Fruit fly (Drosophila melanogaster) S2 (cell line): Measurements from ENCODE around the gene CG11286.

Experiments
- CG8478 ChIP-seq: fragments of >200 bp; optimal IDR thresholded peaks from 2 replicates; lab custom pipeline; 2018
- CTCF ChIP-seq, 2 experiments: fragments of >200 bp; optimal IDR thresholded peaks; 2 replicates each; lab custom pipeline; 2018

DNA sequence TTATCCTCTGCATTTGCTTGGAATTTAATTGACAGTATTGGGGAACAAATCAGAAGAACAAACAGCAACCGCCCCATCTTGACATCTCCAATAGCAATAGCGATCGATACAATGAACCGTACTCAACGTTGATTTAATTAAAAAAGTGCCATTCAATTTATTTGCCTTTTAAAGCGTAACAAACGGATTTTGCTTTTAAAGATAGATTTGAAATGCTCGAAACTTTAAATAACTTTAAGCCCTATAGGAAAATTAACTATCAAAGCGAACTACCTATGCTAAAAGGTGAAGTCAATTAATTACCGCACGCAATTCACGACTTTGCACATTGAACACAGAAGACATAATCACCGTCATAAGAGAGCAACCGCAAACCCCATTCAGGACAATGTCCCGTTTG is 32.1 kb downstream of the CG11286 start, which contains the start of gene CG43254:
- TF ChIP-seq CTCF (optimal IDR thresholded peaks at IDR 0.05; lab: Kevin White, UChicago) (no peak), CG8478 (lab: Kevin White, UChicago) (no peak)
